Fruit fly (Drosophila melanogaster): Measurements from ENCODE around the gene CG8461.

CG8461 gene

dm6 chr3R:14479623-14480194, 33.7 kb downstream of the CG8461 start (continued):
- TF ChIP-seq ci (GFP tag; IDR thresholded peaks at IDR 0.05) (0 out of 3 replicates have a peak, but pooled peaks have one; percentile 15), H15 (GFP tag; IDR thresholded peaks at IDR 0.05) (no peak), CG32532 (GFP tag; IDR thresholded peaks at IDR 0.05) (no peak), NfI (GFP tag; optimal IDR thresholded peaks at IDR 0.05) (no peak), CG14965 (GFP tag; optimal IDR thresholded peaks at IDR 0.05; ENCODE audit: borderline replicate concordance) (no peak), dati (GFP tag; IDR thresholded peaks at IDR 0.05) (no peak), slp2 (GFP tag; optimal IDR thresholded peaks at IDR 0.05) (no peak), fd64A (GFP tag; optimal IDR thresholded peaks at IDR 0.05) (no peak), CG31388 (GFP tag; optimal IDR thresholded peaks at IDR 0.05) (no peak), E2f1 (GFP tag; IDR thresholded peaks at IDR 0.05) (no peak), nerfin-2 (GFP tag; IDR thresholded peaks at IDR 0.05; ENCODE audit: partially characterized antibody) (no peak), mirr (GFP tag; optimal IDR thresholded peaks at IDR 0.05) (peak; percentile 65), CG6175 (GFP tag; IDR thresholded peaks at IDR 0.05) (no peak), Sry-β (GFP tag; optimal IDR thresholded peaks at IDR 0.05) (no peak), CG6683 (GFP tag; optimal IDR thresholded peaks at IDR 0.05) (peak; percentile 11), sima (GFP tag; optimal IDR thresholded peaks at IDR 0.05) (no peak), Hey (tag; optimal IDR thresholded peaks at IDR 0.05) (no peak), grn (GFP tag; optimal IDR thresholded peaks at IDR 0.05) (no peak), CG4282 (GFP tag; optimal IDR thresholded peaks at IDR 0.05) (no peak), phol (tag; optimal IDR thresholded peaks at IDR 0.05) (no peak), sug (tag; optimal IDR thresholded peaks at IDR 0.05) (peak; percentile 33), CG6272 (GFP tag; IDR thresholded peaks at IDR 0.05) (no peak), Oaz (GFP tag; IDR thresholded peaks at IDR 0.05) (no peak), fd102C (GFP tag; optimal IDR thresholded peaks at IDR 0.05) (no peak), HmgD (GFP tag; optimal IDR thresholded peaks at IDR 0.05) (no peak), fu2 (GFP tag; optimal IDR thresholded peaks at IDR 0.05) (no peak), Dref (GFP tag; IDR thresholded peaks at IDR 0.05) (no peak), CG32767 (GFP tag; IDR thresholded peaks at IDR 0.05) (no peak), zfh1 (GFP tag; IDR thresholded peaks at IDR 0.05) (no peak), maf-S (GFP tag; optimal IDR thresholded peaks at IDR 0.05) (no peak), ERR (GFP tag; optimal IDR thresholded peaks at IDR 0.05) (no peak), Mad (GFP tag; optimal IDR thresholded peaks at IDR 0.05) (no peak), CG14050 (GFP tag; IDR thresholded peaks at IDR 0.05) (no peak), z (GFP tag; IDR thresholded peaks at IDR 0.05) (no peak), CG1832 (GFP tag; optimal IDR thresholded peaks at IDR 0.05) (no peak), CG33213 (GFP tag; optimal IDR thresholded peaks at IDR 0.05) (no peak), CG13296 (GFP tag; optimal IDR thresholded peaks at IDR 0.05) (peak; percentile 70), eve (GFP tag; optimal IDR thresholded peaks at IDR 0.05) (no peak), jigr1 (GFP tag; IDR thresholded peaks at IDR 0.05) (no peak), Ssrp (tag; optimal IDR thresholded peaks at IDR 0.05) (no peak), bowl (GFP tag; IDR thresholded peaks at IDR 0.05) (no peak), ash1 (GFP tag; optimal IDR thresholded peaks at IDR 0.05) (no peak), CG13624 (GFP tag; optimal IDR thresholded peaks at IDR 0.05) (no peak), Lim3 (GFP tag; IDR thresholded peaks at IDR 0.05) (no peak), CG7271 (tag; optimal IDR thresholded peaks at IDR 0.05) (no peak), Chrac-16 (GFP tag; optimal IDR thresholded peaks at IDR 0.05) (no peak), CG16813 (GFP tag; IDR thresholded peaks at IDR 0.05; ENCODE audit: partially characterized antibody) (no peak), CG12104 (GFP tag; optimal IDR thresholded peaks at IDR 0.05) (no peak), CG8765 (GFP tag; IDR thresholded peaks at IDR 0.05) (no peak), Hmx (GFP tag; optimal IDR thresholded peaks at IDR 0.05) (no peak), Atf6 (GFP tag; IDR thresholded peaks at IDR 0.05) (peak; percentile 42; the same call in 1 of the 2 replicates), seq (GFP tag; IDR thresholded peaks at IDR 0.05) (peak; percentile 62)
